Fruit fly (Drosophila melanogaster): ENCODE results near the gene Npc2e.

Npc2e gene

DNA sequence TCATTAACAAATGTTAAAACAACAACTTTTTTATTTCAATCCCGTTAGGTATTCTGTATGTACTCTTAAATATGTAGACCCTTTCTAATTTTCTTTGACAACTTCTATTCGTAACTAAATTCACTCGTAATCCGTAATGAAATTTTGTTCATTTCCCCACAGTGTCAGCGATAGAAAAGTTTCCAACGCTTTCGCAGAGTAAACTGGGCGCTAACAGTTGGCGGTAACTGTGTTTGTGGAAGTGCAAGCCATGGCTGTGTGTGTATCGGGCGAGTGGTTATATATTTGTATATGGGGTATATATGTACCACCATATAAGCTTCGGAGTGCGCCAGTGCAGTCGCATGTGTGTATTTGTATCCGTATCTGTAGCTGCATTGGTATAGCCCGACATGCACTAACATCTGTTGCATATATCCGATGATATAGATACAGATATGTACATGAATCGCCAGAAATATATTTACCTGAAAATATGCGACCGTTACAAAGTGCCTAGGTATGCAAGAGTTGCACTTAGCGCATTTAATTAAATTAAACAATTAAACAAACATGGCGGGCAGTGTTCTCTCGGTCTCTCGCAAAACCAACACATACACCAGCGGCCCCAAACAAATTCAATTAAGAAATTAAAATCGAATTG is 28.5 kb downstream of the Npc2e start:
- TF ChIP-seq CG12768 (GFP tag; optimal IDR thresholded peaks at IDR 0.05) (peak; percentile 68), toe (GFP tag; optimal IDR thresholded peaks at IDR 0.05) (peak; percentile 59), kay (GFP tag; ENCODE audit: borderline replicate concordance) (no peak), CG5204 (GFP tag; optimal IDR thresholded peaks at IDR 0.05) (peak; percentile 81), CG1620 (GFP tag; optimal IDR thresholded peaks at IDR 0.05) (peak; percentile 15), CG7101 (tag; optimal IDR thresholded peaks at IDR 0.05) (peak; percentile 68), Hr96 (GFP tag; optimal IDR thresholded peaks at IDR 0.05) (peak; percentile 82), pad (GFP tag; optimal IDR thresholded peaks at IDR 0.05) (no peak), Clk (GFP tag; optimal IDR thresholded peaks at IDR 0.05) (peak; percentile 76), CG7045 (GFP tag; optimal IDR thresholded peaks at IDR 0.05) (peak; percentile 38), Crg-1 (GFP tag; optimal IDR thresholded peaks at IDR 0.05) (no peak), tj (GFP tag; optimal IDR thresholded peaks at IDR 0.05) (peak; percentile 3), cnc (optimal IDR thresholded peaks at IDR 0.05) (no peak), cic (GFP tag; optimal IDR thresholded peaks at IDR 0.05) (peak; percentile 59), CG33017 (tag; optimal IDR thresholded peaks at IDR 0.05) (peak; percentile 31), CG11617 (GFP tag; optimal IDR thresholded peaks at IDR 0.05) (peak; percentile 47), ovo (GFP tag; optimal IDR thresholded peaks at IDR 0.05) (peak; percentile 57), Mnt (GFP tag; optimal IDR thresholded peaks at IDR 0.05) (peak; percentile 13), bab1 (GFP tag; optimal IDR thresholded peaks at IDR 0.05) (no peak), CG14711 (tag; optimal IDR thresholded peaks at IDR 0.05) (peak; percentile 53)

DNA sequence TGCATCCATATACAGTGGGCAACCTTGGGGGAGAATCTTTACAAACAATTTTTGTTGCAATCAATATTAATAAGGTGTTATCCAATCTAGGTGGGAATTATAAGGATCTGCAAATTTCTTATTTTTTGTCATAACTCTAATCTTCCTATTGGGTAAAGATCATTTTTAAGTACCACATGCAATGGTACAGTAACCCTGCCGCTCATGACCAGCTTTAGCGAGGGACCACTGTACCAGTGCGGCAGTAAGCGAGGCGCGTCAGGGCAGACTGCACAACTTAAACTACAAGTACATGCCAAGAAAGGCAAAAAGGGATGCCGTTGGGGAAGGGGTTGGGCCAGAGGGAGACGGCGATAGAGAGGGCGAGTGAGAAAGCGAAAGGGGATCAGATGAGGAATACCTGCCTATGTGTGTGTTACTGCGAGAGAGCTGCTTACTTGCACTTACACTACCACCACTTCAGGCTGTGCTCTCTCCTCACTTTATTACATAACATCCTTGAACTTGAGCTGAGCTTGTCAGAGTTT is 29.5 kb downstream of the Npc2e start:
- TF ChIP-seq CG12768 (GFP tag; optimal IDR thresholded peaks at IDR 0.05), result peak; percentile 99
- peak; percentile 85 for TF ChIP-seq Mnt (GFP tag; optimal IDR thresholded peaks at IDR 0.05)
- TF ChIP-seq CG1620 (GFP tag; optimal IDR thresholded peaks at IDR 0.05), result peak; percentile 90
- TF ChIP-seq ovo (GFP tag; optimal IDR thresholded peaks at IDR 0.05), result peak; percentile 86
- TF ChIP-seq CG14711 (tag; optimal IDR thresholded peaks at IDR 0.05), result peak; percentile 91
- TF ChIP-seq pad (GFP tag; optimal IDR thresholded peaks at IDR 0.05), result peak; percentile 89
- TF ChIP-seq Clk (GFP tag; optimal IDR thresholded peaks at IDR 0.05), result peak; percentile 98
- TF ChIP-seq Hr96 (GFP tag; optimal IDR thresholded peaks at IDR 0.05), result peak; percentile 98
- TF ChIP-seq CG7101 (tag; optimal IDR thresholded peaks at IDR 0.05), result peak; percentile 97
- peak in 1 of 2 experiments; percentile 9 for TF ChIP-seq cnc (optimal IDR thresholded peaks at IDR 0.05)
- TF ChIP-seq CG7045 (GFP tag; optimal IDR thresholded peaks at IDR 0.05), result peak; percentile 98
- peak; percentile 84 for TF ChIP-seq cic (GFP tag; optimal IDR thresholded peaks at IDR 0.05)
- TF ChIP-seq kay (GFP tag; ENCODE audit: borderline replicate concordance), result no peak
- TF ChIP-seq tj (GFP tag; optimal IDR thresholded peaks at IDR 0.05), result peak; percentile 75
- peak; percentile 96 for TF ChIP-seq CG11617 (GFP tag; optimal IDR thresholded peaks at IDR 0.05)
- peak; percentile 98 for TF ChIP-seq CG5204 (GFP tag; optimal IDR thresholded peaks at IDR 0.05)
- peak; percentile 99 for TF ChIP-seq toe (GFP tag; optimal IDR thresholded peaks at IDR 0.05)
- peak; percentile 98 for TF ChIP-seq CG33017 (tag; optimal IDR thresholded peaks at IDR 0.05)
- peak; percentile 95 for TF ChIP-seq Crg-1 (GFP tag; optimal IDR thresholded peaks at IDR 0.05)
- TF ChIP-seq bab1 (GFP tag; optimal IDR thresholded peaks at IDR 0.05), result peak; percentile 76

DNA sequence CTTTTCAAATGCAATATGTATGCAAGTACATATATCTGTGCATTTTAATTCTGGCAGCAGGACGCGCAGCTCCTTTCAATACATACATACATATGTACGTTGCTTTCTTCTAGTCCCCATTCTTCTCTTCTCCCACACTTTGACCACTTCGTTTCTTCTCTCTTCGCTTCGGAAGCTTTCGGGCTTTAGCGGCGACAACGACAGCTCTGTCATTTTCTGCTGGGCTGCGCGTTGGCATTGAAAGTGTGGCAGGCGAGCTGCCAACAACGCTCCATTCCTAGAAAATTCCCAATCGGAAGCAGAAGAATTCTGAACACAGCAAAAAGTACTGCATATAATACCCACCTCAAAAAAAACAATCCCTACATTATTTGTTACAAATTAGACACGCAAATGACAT is 29.9 kb downstream of the Npc2e start:
- TF ChIP-seq CG7045 (GFP tag; optimal IDR thresholded peaks at IDR 0.05) (no peak), CG1620 (GFP tag; optimal IDR thresholded peaks at IDR 0.05) (no peak), CG5204 (GFP tag; optimal IDR thresholded peaks at IDR 0.05) (no peak), Crg-1 (GFP tag; optimal IDR thresholded peaks at IDR 0.05) (no peak), Clk (GFP tag; optimal IDR thresholded peaks at IDR 0.05) (no peak), kay (GFP tag; ENCODE audit: borderline replicate concordance) (no peak), bab1 (GFP tag; optimal IDR thresholded peaks at IDR 0.05) (no peak), CG33017 (tag; optimal IDR thresholded peaks at IDR 0.05) (peak; percentile 69), CG14711 (tag; optimal IDR thresholded peaks at IDR 0.05) (peak; percentile 68), CG7101 (tag; optimal IDR thresholded peaks at IDR 0.05) (peak; percentile 67), cic (GFP tag; optimal IDR thresholded peaks at IDR 0.05) (peak; percentile 39), toe (GFP tag; optimal IDR thresholded peaks at IDR 0.05) (no peak), pad (GFP tag; optimal IDR thresholded peaks at IDR 0.05) (no peak), Mnt (GFP tag; optimal IDR thresholded peaks at IDR 0.05) (peak; percentile 64), CG12768 (GFP tag; optimal IDR thresholded peaks at IDR 0.05) (peak; percentile 14), Hr96 (GFP tag; optimal IDR thresholded peaks at IDR 0.05) (peak; percentile 39), cnc (optimal IDR thresholded peaks at IDR 0.05) (no peak)

DNA sequence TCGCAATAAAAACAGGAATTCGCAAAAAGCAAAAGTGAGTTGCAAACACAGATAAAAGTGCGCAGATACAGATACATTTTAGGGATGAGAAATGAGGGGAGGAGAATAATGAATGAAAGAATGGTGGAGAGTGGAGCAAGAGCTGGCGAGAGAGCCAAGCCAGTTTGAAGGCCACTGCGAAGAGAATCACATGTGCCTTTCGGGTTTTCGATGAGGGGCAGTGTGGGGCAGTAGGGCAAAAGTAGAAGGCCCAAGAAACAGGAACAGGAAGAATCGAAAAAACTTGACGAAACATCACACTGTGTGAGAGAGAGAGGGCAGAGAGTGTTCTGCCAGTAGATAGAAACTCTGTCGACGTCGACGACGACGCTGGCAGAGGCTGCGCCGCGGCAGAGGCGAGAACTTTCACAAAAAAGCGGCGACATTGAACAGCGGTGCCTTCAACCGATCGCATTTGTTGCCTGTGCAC is 31.1 kb downstream of the Npc2e start:
- no peak for TF ChIP-seq ovo (GFP tag; optimal IDR thresholded peaks at IDR 0.05)
- TF ChIP-seq Mnt (GFP tag; optimal IDR thresholded peaks at IDR 0.05), result peak; percentile 94
- no peak for TF ChIP-seq CG7101 (tag; optimal IDR thresholded peaks at IDR 0.05)
- TF ChIP-seq CG1620 (GFP tag; optimal IDR thresholded peaks at IDR 0.05), result no peak
- TF ChIP-seq tj (GFP tag; optimal IDR thresholded peaks at IDR 0.05), result no peak
- TF ChIP-seq cic (GFP tag; optimal IDR thresholded peaks at IDR 0.05), result peak; percentile 80
- TF ChIP-seq CG5204 (GFP tag; optimal IDR thresholded peaks at IDR 0.05), result no peak
- no peak for TF ChIP-seq cnc (optimal IDR thresholded peaks at IDR 0.05)
- TF ChIP-seq kay (GFP tag; ENCODE audit: borderline replicate concordance), result no peak
- TF ChIP-seq Clk (GFP tag; optimal IDR thresholded peaks at IDR 0.05), result no peak
- no peak for TF ChIP-seq CG33017 (tag; optimal IDR thresholded peaks at IDR 0.05)
- TF ChIP-seq CG12768 (GFP tag; optimal IDR thresholded peaks at IDR 0.05), result peak; percentile 58
- no peak for TF ChIP-seq CG11617 (GFP tag; optimal IDR thresholded peaks at IDR 0.05)
- TF ChIP-seq pad (GFP tag; optimal IDR thresholded peaks at IDR 0.05), result peak; percentile 71
- no peak for TF ChIP-seq Hr96 (GFP tag; optimal IDR thresholded peaks at IDR 0.05)
- no peak for TF ChIP-seq CG14711 (tag; optimal IDR thresholded peaks at IDR 0.05)
- no peak for TF ChIP-seq toe (GFP tag; optimal IDR thresholded peaks at IDR 0.05)
- no peak for TF ChIP-seq Crg-1 (GFP tag; optimal IDR thresholded peaks at IDR 0.05)
- no peak for TF ChIP-seq bab1 (GFP tag; optimal IDR thresholded peaks at IDR 0.05)

DNA sequence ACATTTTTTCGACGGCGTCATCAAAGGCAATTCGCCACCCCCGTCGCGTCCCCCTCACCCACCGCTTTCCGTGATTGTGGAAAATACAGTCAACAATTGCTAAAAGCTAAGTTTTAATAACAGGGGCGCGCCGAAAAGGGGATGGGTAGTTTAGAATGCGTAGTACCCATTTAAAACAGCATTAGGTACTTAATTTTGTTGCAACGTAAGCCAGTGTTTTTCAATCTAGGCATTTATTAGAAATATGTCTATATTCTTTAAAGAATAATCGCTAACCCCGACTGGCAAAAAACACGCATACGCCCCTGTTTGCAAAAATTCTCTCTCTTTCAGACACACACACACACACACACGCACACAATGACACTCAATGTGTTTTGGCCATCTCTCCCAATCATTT is 31.8 kb downstream of the Npc2e start:
- no peak for TF ChIP-seq cnc (optimal IDR thresholded peaks at IDR 0.05)
- peak; percentile 87 for TF ChIP-seq Hr96 (GFP tag; optimal IDR thresholded peaks at IDR 0.05)
- peak; percentile 72 for TF ChIP-seq cic (GFP tag; optimal IDR thresholded peaks at IDR 0.05)
- peak; percentile 94 for TF ChIP-seq CG11617 (GFP tag; optimal IDR thresholded peaks at IDR 0.05)
- TF ChIP-seq bab1 (GFP tag; optimal IDR thresholded peaks at IDR 0.05), result peak; percentile 71
- TF ChIP-seq CG5204 (GFP tag; optimal IDR thresholded peaks at IDR 0.05), result peak; percentile 95
- TF ChIP-seq CG7101 (tag; optimal IDR thresholded peaks at IDR 0.05), result peak; percentile 96
- peak; percentile 92 for TF ChIP-seq tj (GFP tag; optimal IDR thresholded peaks at IDR 0.05)
- TF ChIP-seq CG12768 (GFP tag; optimal IDR thresholded peaks at IDR 0.05), result peak; percentile 96
- TF ChIP-seq kay (GFP tag; ENCODE audit: borderline replicate concordance), result no peak
- peak; percentile 86 for TF ChIP-seq Mnt (GFP tag; optimal IDR thresholded peaks at IDR 0.05)
- peak; percentile 71 for TF ChIP-seq CG1620 (GFP tag; optimal IDR thresholded peaks at IDR 0.05)
- TF ChIP-seq ovo (GFP tag; optimal IDR thresholded peaks at IDR 0.05), result peak; percentile 81
- TF ChIP-seq toe (GFP tag; optimal IDR thresholded peaks at IDR 0.05), result peak; percentile 87
- peak; percentile 72 for TF ChIP-seq Crg-1 (GFP tag; optimal IDR thresholded peaks at IDR 0.05)
- peak; percentile 88 for TF ChIP-seq CG14711 (tag; optimal IDR thresholded peaks at IDR 0.05)
- peak; percentile 96 for TF ChIP-seq CG33017 (tag; optimal IDR thresholded peaks at IDR 0.05)
- TF ChIP-seq Clk (GFP tag; optimal IDR thresholded peaks at IDR 0.05), result peak; percentile 93
- peak; percentile 75 for TF ChIP-seq pad (GFP tag; optimal IDR thresholded peaks at IDR 0.05)
- TF ChIP-seq CG7045 (GFP tag; optimal IDR thresholded peaks at IDR 0.05), result peak; percentile 95
